Fruit fly (Drosophila melanogaster) Kc167 (cell line): ENCODE measurements around the gene HipHop.

ENCODE experiments used
- Myc ChIP-seq: fragments of >200 bp; optimal IDR thresholded peaks from 2 replicates; lab custom pipeline; 2017; ENCODE audit warnings: missing external identifiers
- psq ChIP-seq: fragments of >200 bp; optimal IDR thresholded peaks from 2 replicates; lab custom pipeline; 2017; ENCODE audit warnings: missing external identifiers

DNA sequence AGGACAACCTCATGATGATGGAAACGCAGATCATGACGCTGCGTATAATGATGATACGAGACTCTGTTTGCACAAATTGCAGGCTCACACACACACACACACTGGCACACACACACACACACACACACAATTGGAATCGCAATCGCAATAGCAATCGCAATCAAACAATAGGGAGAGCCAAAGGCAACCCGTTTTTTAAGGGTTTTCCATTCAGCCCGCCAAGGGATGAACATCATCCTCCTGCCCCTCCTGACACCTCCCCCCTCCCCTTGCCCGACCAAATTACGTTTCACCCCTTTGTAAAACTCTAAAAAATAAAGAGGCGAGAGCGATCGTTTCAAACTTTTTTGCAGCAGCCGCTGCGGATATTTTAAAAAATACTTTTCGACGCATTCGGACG lies 31.3 kb downstream of the HipHop start:
- TF ChIP-seq Myc (lab: Kevin White, UChicago): no peak
- TF ChIP-seq psq (lab: Kevin White, UChicago): no peak
